Fruit fly (Drosophila melanogaster) whole organism, embryonic: ENCODE data around the gene Rpn1.

ENCODE experiments used
- Antp ChIP-seq: fragments of 200-800 bp; sonication (Bioruptor generic); optimal IDR thresholded peaks from 3 replicates; lab custom pipeline; 2016; ENCODE audit warnings: missing biosample characterization, missing genetic modification characterization
- Bgb ChIP-seq: fragments of 200-800 bp; sonication (Bioruptor generic); IDR thresholded peaks from 2 replicates; pipeline ENCODE4 v1.3.6; 2022; ENCODE audit warnings: missing biosample characterization, missing genetic modification characterization; ENCODE audit not compliant: partially characterized antibody
- CG12104 ChIP-seq: fragments of 200-800 bp; sonication (Bioruptor generic); optimal IDR thresholded peaks from 3 replicates; lab custom pipeline; 2016; ENCODE audit warnings: missing biosample characterization, missing genetic modification characterization
- CG12219 ChIP-seq: fragments of 200-800 bp; sonication (Bioruptor generic); optimal IDR thresholded peaks from 3 replicates; lab custom pipeline; 2018; ENCODE audit warnings: missing biosample characterization, mild to moderate bottlenecking, missing genetic modification characterization
- CG14860 ChIP-seq: fragments of 200-800 bp; sonication (Bioruptor generic); IDR thresholded peaks from 3 replicates; pipeline ENCODE4 v1.3.6; 2022; ENCODE audit warnings: missing biosample characterization, missing genetic modification characterization; ENCODE audit not compliant: partially characterized antibody
- CG15011 ChIP-seq: fragments of 200-800 bp; sonication (Bioruptor generic); optimal IDR thresholded peaks from 3 replicates; lab custom pipeline; 2018; ENCODE audit warnings: missing biosample characterization, mild to moderate bottlenecking, missing genetic modification characterization
- CG1647 ChIP-seq: fragments of 200-800 bp; sonication (Bioruptor generic); optimal IDR thresholded peaks from 3 replicates; lab custom pipeline; 2016; ENCODE audit warnings: missing biosample characterization, missing genetic modification characterization
- CG16779 ChIP-seq: fragments of 200-800 bp; sonication (Bioruptor generic); IDR thresholded peaks from 2 replicates; pipeline ENCODE4 v1.3.6; 2022; ENCODE audit warnings: missing biosample characterization, missing genetic modification characterization
- CG2202 ChIP-seq: fragments of 200-800 bp; sonication (Bioruptor generic); optimal IDR thresholded peaks from 2 replicates; lab custom pipeline; 2018; ENCODE audit warnings: missing biosample characterization, mild to moderate bottlenecking, missing genetic modification characterization
- CG2712 ChIP-seq: fragments of 200-800 bp; optimal IDR thresholded peaks from 3 replicates; lab custom pipeline; 2019; ENCODE audit warnings: missing biosample characterization, mild to moderate bottlenecking, missing genetic modification characterization, moderate library complexity
- CG31441 ChIP-seq: fragments of 200-800 bp; sonication (Bioruptor generic); IDR thresholded peaks from 2 replicates; pipeline ENCODE4 v1.3.6; 2022; ENCODE audit warnings: missing biosample characterization, missing genetic modification characterization
- CG3281 ChIP-seq: fragments of 200-800 bp; sonication (Bioruptor generic); optimal IDR thresholded peaks from 3 replicates; lab custom pipeline; 2017; ENCODE audit warnings: missing biosample characterization, mild to moderate bottlenecking, missing genetic modification characterization
- CG3838 ChIP-seq: fragments of 200-800 bp; sonication (Bioruptor generic); optimal IDR thresholded peaks from 3 replicates; lab custom pipeline; 2016; ENCODE audit warnings: missing biosample characterization, missing genetic modification characterization
- CG4328 ChIP-seq: fragments of 200-800 bp; sonication (Bioruptor generic); optimal IDR thresholded peaks from 3 replicates; lab custom pipeline; 2017; ENCODE audit warnings: missing biosample characterization, missing genetic modification reagents, missing genetic modification characterization
- CG4404 ChIP-seq: fragments of 200-800 bp; sonication (Bioruptor generic); IDR thresholded peaks from 2 replicates; pipeline ENCODE4 v1.3.6; 2022; ENCODE audit warnings: missing biosample characterization, missing genetic modification characterization
- CG6654 ChIP-seq: fragments of 200-800 bp; sonication (Bioruptor generic); optimal IDR thresholded peaks from 2 replicates; lab custom pipeline; 2017; ENCODE audit warnings: missing biosample characterization, mild to moderate bottlenecking, missing genetic modification characterization
- CG6683 ChIP-seq: fragments of 200-800 bp; sonication (Bioruptor generic); optimal IDR thresholded peaks from 2 replicates; lab custom pipeline; 2017; ENCODE audit warnings: missing biosample characterization, mild to moderate bottlenecking, missing genetic modification characterization, missing genetic modification reagents
- CG6813 ChIP-seq: fragments of 200-800 bp; sonication (Bioruptor generic); optimal IDR thresholded peaks from 2 replicates; lab custom pipeline; 2017; ENCODE audit warnings: missing biosample characterization, missing genetic modification characterization, mild to moderate bottlenecking, moderate library complexity, missing genetic modification reagents
- CG7357 ChIP-seq: fragments of 200-800 bp; sonication (Bioruptor generic); IDR thresholded peaks from 3 replicates; pipeline ENCODE4 v1.3.6; 2022; ENCODE audit warnings: missing biosample characterization, missing genetic modification characterization
- CG8388 ChIP-seq: fragments of 200-800 bp; sonication (Bioruptor generic); optimal IDR thresholded peaks from 2 replicates; lab custom pipeline; 2019; ENCODE audit warnings: missing biosample characterization, mild to moderate bottlenecking, missing genetic modification characterization, moderate library complexity
- CG9932 ChIP-seq: fragments of 200-800 bp; sonication (Bioruptor generic); IDR thresholded peaks from 2 replicates; pipeline ENCODE4 v1.3.6; 2022; ENCODE audit warnings: missing biosample characterization, missing genetic modification characterization
- CkIIα-i1 ChIP-seq: fragments of 200-800 bp; sonication (Bioruptor generic); IDR thresholded peaks from 2 replicates; pipeline ENCODE4 v1.3.6; 2022; ENCODE audit warnings: missing biosample characterization, missing genetic modification characterization
- CrebB ChIP-seq: fragments of 200-800 bp; sonication (Bioruptor generic); optimal IDR thresholded peaks from 3 replicates; lab custom pipeline; 2018; ENCODE audit warnings: missing biosample characterization, mild to moderate bottlenecking, missing genetic modification characterization
- D ChIP-seq, 2 experiments: fragments of 200-800 bp in 1 of 2; fragments of >200 bp in 1 of 2; sonication (Bioruptor generic) in 1 of 2; optimal IDR thresholded peaks; 2 replicates in 1 of 2; 3 replicates in 1 of 2; lab custom pipeline; 2017; ENCODE audit warnings: mild to moderate bottlenecking in 1 of 2, missing biosample characterization in 1 of 2, missing genetic modification characterization in 1 of 2, missing genetic modification reagents in 1 of 2
- Dad ChIP-seq: fragments of 200-800 bp; sonication (Bioruptor generic); optimal IDR thresholded peaks from 3 replicates; lab custom pipeline; 2016; ENCODE audit warnings: missing biosample characterization, missing genetic modification characterization
- Dfd ChIP-seq, 2 experiments: fragments of >200 bp; optimal IDR thresholded peaks; 2 replicates each; lab custom pipeline; 2017; ENCODE audit warnings: missing biosample characterization in 2 of 2, missing genetic modification characterization in 2 of 2
- E2f1 ChIP-seq: fragments of 200-800 bp; sonication (Bioruptor generic); IDR thresholded peaks from 2 replicates; pipeline ENCODE4 v1.3.6; 2022; ENCODE audit warnings: missing biosample characterization, missing genetic modification characterization
- H2.0 ChIP-seq: fragments of 200-800 bp; sonication (Bioruptor generic); IDR thresholded peaks from 2 replicates; pipeline ENCODE4 v1.3.6; 2022; ENCODE audit warnings: missing biosample characterization, missing genetic modification characterization
- Hmr ChIP-seq: fragments of 200-800 bp; sonication (Bioruptor generic); optimal IDR thresholded peaks from 3 replicates; lab custom pipeline; 2017; ENCODE audit warnings: mild to moderate bottlenecking, missing biosample characterization, missing genetic modification reagents, missing genetic modification characterization
- Hr3 ChIP-seq: fragments of 200-800 bp; sonication (Bioruptor generic); optimal IDR thresholded peaks from 3 replicates; lab custom pipeline; 2016; ENCODE audit warnings: missing biosample characterization, missing genetic modification characterization
- Hr51 ChIP-seq, 2 experiments: fragments of 200-800 bp; sonication (Bioruptor generic); optimal IDR thresholded peaks; 2 replicates in 1 of 2; 3 replicates in 1 of 2; lab custom pipeline; 2016 to 2018; ENCODE audit warnings: missing biosample characterization in 2 of 2, missing genetic modification characterization in 2 of 2, mild to moderate bottlenecking in 1 of 2, moderate library complexity in 1 of 2
- Hsf ChIP-seq: fragments of 200-800 bp; sonication (Bioruptor generic); optimal IDR thresholded peaks from 3 replicates; lab custom pipeline; 2016; ENCODE audit warnings: missing biosample characterization, missing genetic modification characterization
- Nf-YB ChIP-seq: fragments of 200-800 bp; sonication (Bioruptor generic); optimal IDR thresholded peaks from 3 replicates; lab custom pipeline; 2019; ENCODE audit warnings: missing biosample characterization, mild to moderate bottlenecking, missing genetic modification characterization, moderate library complexity
- Oli ChIP-seq: fragments of 200-800 bp; sonication (Bioruptor generic); optimal IDR thresholded peaks from 2 replicates; lab custom pipeline; 2018; ENCODE audit warnings: missing biosample characterization, mild to moderate bottlenecking, missing genetic modification characterization, moderate library complexity
- ase ChIP-seq: fragments of 200-800 bp; sonication (Bioruptor generic); IDR thresholded peaks from 3 replicates; pipeline ENCODE4 v1.3.6; 2022; ENCODE audit warnings: missing biosample characterization, missing genetic modification characterization
- bigmax ChIP-seq: fragments of 200-800 bp; sonication (Bioruptor generic); optimal IDR thresholded peaks from 2 replicates; lab custom pipeline; 2018; ENCODE audit warnings: missing biosample characterization, mild to moderate bottlenecking, missing genetic modification characterization
- danr ChIP-seq: fragments of 200-800 bp; sonication (Bioruptor generic); IDR thresholded peaks from 2 replicates; pipeline ENCODE4 v1.3.6; 2022; ENCODE audit warnings: missing biosample characterization, missing genetic modification characterization
- gt ChIP-seq: fragments of 200-800 bp; sonication (Bioruptor generic); IDR thresholded peaks from 2 replicates; pipeline ENCODE4 v1.3.6; 2022; ENCODE audit warnings: missing biosample characterization, missing genetic modification characterization
- kay ChIP-seq: fragments of 200-800 bp; sonication (Bioruptor generic); optimal IDR thresholded peaks from 2 replicates; lab custom pipeline; 2016; ENCODE audit warnings: missing biosample characterization, missing genetic modification characterization
- luna ChIP-seq: fragments of 200-800 bp; sonication (Bioruptor generic); optimal IDR thresholded peaks from 2 replicates; lab custom pipeline; 2016; ENCODE audit warnings: missing biosample characterization, missing genetic modification characterization
- mld ChIP-seq: fragments of 200-800 bp; sonication (Bioruptor generic); IDR thresholded peaks from 3 replicates; pipeline ENCODE4 v1.3.6; 2022; ENCODE audit warnings: missing biosample characterization, missing genetic modification characterization; ENCODE audit not compliant: partially characterized antibody
- oc ChIP-seq: fragments of 200-800 bp; sonication (Bioruptor generic); optimal IDR thresholded peaks from 2 replicates; lab custom pipeline; 2018; ENCODE audit warnings: missing biosample characterization, mild to moderate bottlenecking, missing genetic modification characterization, moderate library complexity
- row ChIP-seq: fragments of 200-800 bp; sonication (Bioruptor generic); IDR thresholded peaks from 3 replicates; pipeline ENCODE4 v1.3.6; 2022; ENCODE audit warnings: missing biosample characterization, missing genetic modification characterization
- sr ChIP-seq: fragments of 200-800 bp; sonication (Bioruptor generic); IDR thresholded peaks from 3 replicates; pipeline ENCODE4 v1.3.6; 2022; ENCODE audit warnings: missing biosample characterization, missing genetic modification characterization
- tna ChIP-seq: fragments of 200-800 bp; sonication (Bioruptor generic); IDR thresholded peaks from 2 replicates; pipeline ENCODE4 v1.3.6; 2022; ENCODE audit warnings: missing biosample characterization, missing genetic modification characterization; ENCODE audit not compliant: partially characterized antibody
- toy ChIP-seq: fragments of 200-800 bp; sonication (Bioruptor generic); IDR thresholded peaks from 2 replicates; pipeline ENCODE4 v1.3.6; 2022; ENCODE audit warnings: missing biosample characterization, missing genetic modification characterization
- wor ChIP-seq: fragments of 200-800 bp; sonication (Bioruptor generic); IDR thresholded peaks from 2 replicates; pipeline ENCODE4 v1.3.6; 2022; ENCODE audit warnings: missing biosample characterization, missing genetic modification characterization
- zfh2 ChIP-seq: fragments of 200-800 bp; sonication (Bioruptor generic); optimal IDR thresholded peaks from 2 replicates; lab custom pipeline; 2016; ENCODE audit warnings: missing biosample characterization, missing genetic modification characterization

Rpn1 gene

DNA sequence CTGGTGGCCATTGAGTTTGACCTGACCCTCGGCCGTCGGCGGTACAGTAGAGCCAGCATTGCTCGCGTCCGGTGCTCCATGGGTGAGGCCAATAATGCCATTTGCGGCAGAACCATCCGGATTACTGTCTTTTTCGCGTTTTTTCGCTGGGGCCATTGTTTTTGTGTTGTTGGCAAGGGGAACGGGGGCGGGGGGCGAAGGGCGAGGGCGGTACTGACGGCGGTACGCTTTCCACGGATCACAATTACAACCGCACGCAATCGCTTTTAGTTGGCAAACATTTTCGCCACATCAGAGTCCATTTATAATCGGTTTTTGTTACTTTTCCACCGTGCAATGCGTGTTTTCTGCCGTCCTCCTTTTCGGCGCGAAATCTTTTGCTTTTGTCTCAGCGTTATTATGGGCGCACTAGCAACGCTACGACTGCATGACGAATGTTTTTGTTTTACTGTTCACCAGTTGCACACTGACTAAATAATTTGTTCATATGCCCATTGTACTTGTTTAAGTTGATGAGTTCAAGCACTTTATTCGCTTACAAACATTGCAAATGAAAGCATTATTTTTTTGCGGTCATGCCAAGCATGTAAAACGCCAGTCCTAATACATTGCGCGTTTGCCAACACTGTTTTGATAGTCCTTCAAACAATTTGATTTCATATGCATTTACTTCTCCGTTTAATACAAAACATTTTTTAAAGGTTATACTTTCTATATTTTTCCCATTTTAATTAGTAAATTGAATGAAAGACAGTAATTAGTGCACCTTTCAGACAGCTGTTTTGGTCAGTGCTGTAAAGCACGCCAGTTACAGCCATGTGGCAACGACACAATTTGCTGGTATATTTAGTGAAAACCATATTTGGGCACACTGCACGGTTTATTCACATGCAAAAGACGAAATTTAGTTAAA, 8.2 kb downstream of the Rpn1 start, which contains the start of gene Pfdn6 (continued):
- peak; percentile 45 to 77 for TF ChIP-seq Hr51 (GFP tag; optimal IDR thresholded peaks at IDR 0.05; lab: Kevin White, UChicago)
- peak; percentile 70 for TF ChIP-seq tna (GFP tag; lab: Robert Waterston, UW)
- no peak for TF ChIP-seq CG16779
- TF ChIP-seq bigmax (GFP tag; lab: Kevin White, UChicago), result no peak
- TF ChIP-seq Bgb, result peak; percentile 73
- TF ChIP-seq sr (GFP tag; lab: Robert Waterston, UW), result 0 out of 3 replicates have a peak, but pooled peaks have one; percentile 39
- TF ChIP-seq CG7357, result peak; percentile 78
- TF ChIP-seq Dad (GFP tag; lab: Kevin White, UChicago), result peak; percentile 79
- TF ChIP-seq kay (GFP tag; lab: Kevin White, UChicago), result peak; percentile 50
- peak; percentile 71 for TF ChIP-seq CG31441 (GFP tag; lab: Robert Waterston, UW)
- TF ChIP-seq row (GFP tag; lab: Robert Waterston, UW), result peak; percentile 86
- TF ChIP-seq danr (GFP tag; lab: Robert Waterston, UW), result no peak
- peak; percentile 57 for TF ChIP-seq Antp (GFP tag; lab: Kevin White, UChicago)
- peak; percentile 28 for TF ChIP-seq CrebB
- TF ChIP-seq E2f1, result peak; percentile 80
- no peak for TF ChIP-seq toy (GFP tag; lab: Robert Waterston, UW)
- TF ChIP-seq CG3838 (GFP tag; lab: Kevin White, UChicago), result peak; percentile 36
- TF ChIP-seq oc (tag; lab: Kevin White, UChicago), result no peak
- no peak for TF ChIP-seq CG6654 (GFP tag; lab: Kevin White, UChicago)
- TF ChIP-seq Hr3 (GFP tag; lab: Kevin White, UChicago), result peak; percentile 81
- peak; percentile 72 for TF ChIP-seq CG12104
- TF ChIP-seq luna, result no peak
- TF ChIP-seq CG1647 (GFP tag; lab: Kevin White, UChicago), result peak; percentile 65
- 0 out of 3 replicates have a peak, but pooled peaks have one; percentile 64 for TF ChIP-seq mld (GFP tag; lab: Robert Waterston, UW)
- peak; percentile 70 for TF ChIP-seq gt (GFP tag; lab: Robert Waterston, UW)
- peak in 1 of 2 experiments; percentile 26 for TF ChIP-seq Dfd (GFP tag; optimal IDR thresholded peaks at IDR 0.05; lab: Kevin White, UChicago)
- TF ChIP-seq ase, result peak; percentile 69
- TF ChIP-seq H2.0 (GFP tag; lab: Robert Waterston, UW), result peak; percentile 83
- peak; percentile 92 for TF ChIP-seq zfh2 (GFP tag; lab: Kevin White, UChicago)
- no peak for TF ChIP-seq Oli
- TF ChIP-seq CG12219 (GFP tag; lab: Kevin White, UChicago), result no peak
- peak; percentile 87 for TF ChIP-seq wor
- peak; percentile 25 for TF ChIP-seq CG2202 (tag; lab: Kevin White, UChicago)
- no peak for TF ChIP-seq CG8388
- TF ChIP-seq CG15011 (GFP tag; lab: Kevin White, UChicago), result no peak
- no peak for TF ChIP-seq CG6683 (GFP tag; lab: Kevin White, UChicago)
- TF ChIP-seq CkIIα-i1, result no peak
- peak; percentile 34 for TF ChIP-seq CG4328 (GFP tag; lab: Kevin White, UChicago)
- peak; percentile 66 for TF ChIP-seq CG3281 (GFP tag; lab: Kevin White, UChicago)
- TF ChIP-seq Nf-YB (GFP tag; lab: Kevin White, UChicago), result peak; percentile 33
- TF ChIP-seq CG9932 (GFP tag; lab: Robert Waterston, UW), result peak; percentile 82
- TF ChIP-seq CG6813, result no peak
- TF ChIP-seq CG4404 (GFP tag; lab: Robert Waterston, UW), result peak; percentile 73
- peak; percentile 74 for TF ChIP-seq CG14860 (GFP tag; lab: Robert Waterston, UW)
- peak; percentile 75 for TF ChIP-seq Hmr (GFP tag; lab: Kevin White, UChicago)
- peak; percentile 77 for TF ChIP-seq CG2712 (tag; lab: Kevin White, UChicago)
- TF ChIP-seq D (optimal IDR thresholded peaks at IDR 0.05; lab: Kevin White, UChicago), result no peak
- TF ChIP-seq D (GFP tag; optimal IDR thresholded peaks at IDR 0.05; lab: Kevin White, UChicago), result peak; percentile 55
- peak; percentile 89 for TF ChIP-seq Hsf (GFP tag; lab: Kevin White, UChicago)
